Fruit fly (Drosophila melanogaster): ENCODE measurements around the gene cact.

The cact gene

dm6 chr2L:16350742-16351568, 24.9 kb upstream of the cact start (continued):
- TF ChIP-seq caup (GFP tag; optimal IDR thresholded peaks at IDR 0.05; ENCODE audit: severe bottlenecking) (peak; percentile 99), CG11093 (GFP tag; IDR thresholded peaks at IDR 0.05) (peak; percentile 97), CG10274 (GFP tag; optimal IDR thresholded peaks at IDR 0.05) (peak; percentile 95), Xrp1 (GFP tag; IDR thresholded peaks at IDR 0.05) (peak; percentile 99), run (tag; optimal IDR thresholded peaks at IDR 0.05) (peak; percentile 99), schlank (tag; optimal IDR thresholded peaks at IDR 0.05) (peak; percentile 98), HLHmδ (GFP tag; optimal IDR thresholded peaks at IDR 0.05) (peak; percentile 1), slou (GFP tag; optimal IDR thresholded peaks at IDR 0.05) (peak; percentile 97), nerfin-2 (GFP tag; IDR thresholded peaks at IDR 0.05; ENCODE audit: partially characterized antibody) (no peak), CG2120 (GFP tag; optimal IDR thresholded peaks at IDR 0.05) (peak; percentile 99), abd-A (tag; optimal IDR thresholded peaks at IDR 0.05) (peak; percentile 95), CG34422 (GFP tag; IDR thresholded peaks at IDR 0.05) (peak; percentile 99), CG7839 (tag; optimal IDR thresholded peaks at IDR 0.05) (peak; percentile 100), CG9215 (GFP tag; IDR thresholded peaks at IDR 0.05) (peak; percentile 98), Mes4 (GFP tag; optimal IDR thresholded peaks at IDR 0.05) (peak; percentile 97), sisA (GFP tag; IDR thresholded peaks at IDR 0.05) (peak; percentile 99), amos (GFP tag; IDR thresholded peaks at IDR 0.05; ENCODE audit: partially characterized antibody) (no peak; the same call in 1 of the 2 replicates), Vsx1 (GFP tag; optimal IDR thresholded peaks at IDR 0.05) (peak; percentile 98), CG5245 (GFP tag; optimal IDR thresholded peaks at IDR 0.05) (peak; percentile 99), Six4 (GFP tag; optimal IDR thresholded peaks at IDR 0.05) (peak; percentile 98), vfl (GFP tag; optimal IDR thresholded peaks at IDR 0.05) (peak; percentile 98), H2.0 (GFP tag; IDR thresholded peaks at IDR 0.05) (peak; percentile 98), CG9727 (GFP tag; optimal IDR thresholded peaks at IDR 0.05) (peak; percentile 99), grau (tag; optimal IDR thresholded peaks at IDR 0.05) (peak; percentile 99), cas (GFP tag; IDR thresholded peaks at IDR 0.05) (peak; percentile 98), unpg (GFP tag; optimal IDR thresholded peaks at IDR 0.05) (peak; percentile 99), CHES-1-like (GFP tag; optimal IDR thresholded peaks at IDR 0.05) (peak; percentile 98), tio (GFP tag; optimal IDR thresholded peaks at IDR 0.05) (peak; percentile 99), CG12219 (GFP tag; optimal IDR thresholded peaks at IDR 0.05) (peak; percentile 99)

dm6 chr2L:16350160-16350633, 24.2 kb upstream of the cact start:
- no peak for TF ChIP-seq sc (optimal IDR thresholded peaks at IDR 0.05)
- TF ChIP-seq sc (GFP tag; optimal IDR thresholded peaks at IDR 0.05), result no peak
- no peak for TF ChIP-seq cas (GFP tag; IDR thresholded peaks at IDR 0.05)
- peak; percentile 28 for TF ChIP-seq CG8290 (GFP tag; optimal IDR thresholded peaks at IDR 0.05)
- peak in 1 of 2 experiments; percentile 8 for TF ChIP-seq CG8290 (tag; optimal IDR thresholded peaks at IDR 0.05)
- TF ChIP-seq CG9932 (GFP tag; IDR thresholded peaks at IDR 0.05), result peak; percentile 90
- TF ChIP-seq ewg (GFP tag; optimal IDR thresholded peaks at IDR 0.05), result peak; percentile 49
- peak; percentile 57 for TF ChIP-seq tx (GFP tag; optimal IDR thresholded peaks at IDR 0.05)
- TF ChIP-seq CG1603 (tag; optimal IDR thresholded peaks at IDR 0.05), result peak; percentile 64
- peak; percentile 91 for TF ChIP-seq slbo (GFP tag; IDR thresholded peaks at IDR 0.05)
- peak; percentile 70; the same call in 1 of the 2 replicates for TF ChIP-seq klu (GFP tag; IDR thresholded peaks at IDR 0.05)
- no peak for TF ChIP-seq CG2202 (tag; optimal IDR thresholded peaks at IDR 0.05)
- peak; percentile 66; the same call in 1 of the 2 replicates for TF ChIP-seq wor (GFP tag; IDR thresholded peaks at IDR 0.05)
- TF ChIP-seq CG6813 (GFP tag; optimal IDR thresholded peaks at IDR 0.05), result peak; percentile 56
- TF ChIP-seq fd3F (GFP tag; optimal IDR thresholded peaks at IDR 0.05), result peak; percentile 68
- TF ChIP-seq CG6765 (GFP tag; optimal IDR thresholded peaks at IDR 0.05), result peak; percentile 3
- TF ChIP-seq CG12071 (GFP tag; optimal IDR thresholded peaks at IDR 0.05), result no peak
- TF ChIP-seq CG31441 (GFP tag; IDR thresholded peaks at IDR 0.05), result no peak
- peak; percentile 54 for TF ChIP-seq dmrt11E (tag; optimal IDR thresholded peaks at IDR 0.05)
- peak; percentile 51; the same call in 1 of the 2 replicates for TF ChIP-seq sna (GFP tag; IDR thresholded peaks at IDR 0.05; ENCODE audit: partially characterized antibody)
- no peak for TF ChIP-seq Nf-YC (tag; optimal IDR thresholded peaks at IDR 0.05)
- peak; percentile 70 for TF ChIP-seq wdn (GFP tag; IDR thresholded peaks at IDR 0.05)

All from whole organism, embryonic.